Fruit fly (Drosophila melanogaster) whole organism, embryonic: ENCODE measurements around the gene mRpL51.
A peak's percentile ranks its signal among the peaks of the same experiment; 100 is the strongest.

Experiments used
- Antp ChIP-seq: fragments of 200-800 bp; sonication (Bioruptor generic); optimal IDR thresholded peaks from 3 replicates; lab custom pipeline; 2016; ENCODE audit warnings: missing biosample characterization, missing genetic modification characterization
- Bgb ChIP-seq: fragments of 200-800 bp; sonication (Bioruptor generic); IDR thresholded peaks from 2 replicates; pipeline ENCODE4 v1.3.6; 2022; ENCODE audit warnings: missing biosample characterization, missing genetic modification characterization; ENCODE audit not compliant: partially characterized antibody
- CG10462 ChIP-seq: fragments of 200-800 bp; sonication (Bioruptor generic); optimal IDR thresholded peaks from 2 replicates; lab custom pipeline; 2016; ENCODE audit warnings: missing biosample characterization, missing genetic modification characterization
- CG10654 ChIP-seq: fragments of 200-800 bp; sonication (Bioruptor generic); optimal IDR thresholded peaks from 2 replicates; lab custom pipeline; 2016; ENCODE audit warnings: missing biosample characterization, missing genetic modification characterization
- CG11085 ChIP-seq: fragments of 200-800 bp; sonication (Bioruptor generic); IDR thresholded peaks from 2 replicates; pipeline ENCODE4 v1.3.6; 2022; ENCODE audit warnings: missing biosample characterization, missing genetic modification characterization
- CG12744 ChIP-seq: fragments of 200-800 bp; sonication (Bioruptor generic); optimal IDR thresholded peaks from 2 replicates; lab custom pipeline; 2016; ENCODE audit warnings: missing biosample characterization, missing genetic modification characterization
- CG13287 ChIP-seq: fragments of 200-800 bp; sonication (Bioruptor generic); IDR thresholded peaks from 2 replicates; pipeline ENCODE4 v1.3.6; 2022; ENCODE audit warnings: missing biosample characterization, missing genetic modification characterization; ENCODE audit not compliant: partially characterized antibody
- CG13424 ChIP-seq: fragments of 200-800 bp; sonication (Bioruptor generic); optimal IDR thresholded peaks from 2 replicates; lab custom pipeline; 2019; ENCODE audit warnings: missing biosample characterization, mild to moderate bottlenecking, missing genetic modification characterization, moderate library complexity
- CG13894 ChIP-seq: fragments of 200-800 bp; sonication (Bioruptor generic); optimal IDR thresholded peaks from 3 replicates; lab custom pipeline; 2018; ENCODE audit warnings: missing biosample characterization, mild to moderate bottlenecking, missing genetic modification characterization, moderate library complexity
- CG1647 ChIP-seq: fragments of 200-800 bp; sonication (Bioruptor generic); optimal IDR thresholded peaks from 3 replicates; lab custom pipeline; 2016; ENCODE audit warnings: missing biosample characterization, missing genetic modification characterization
- CG16779 ChIP-seq: fragments of 200-800 bp; sonication (Bioruptor generic); IDR thresholded peaks from 2 replicates; pipeline ENCODE4 v1.3.6; 2022; ENCODE audit warnings: missing biosample characterization, missing genetic modification characterization
- CG17328 ChIP-seq: fragments of 200-800 bp; sonication (Bioruptor generic); IDR thresholded peaks from 2 replicates; pipeline ENCODE4 v1.3.6; 2022; ENCODE audit warnings: missing biosample characterization, missing genetic modification characterization
- CG2199 ChIP-seq: fragments of 200-800 bp; sonication (Bioruptor generic); IDR thresholded peaks from 3 replicates; pipeline ENCODE4 v1.3.6; 2022; ENCODE audit warnings: missing biosample characterization, missing genetic modification characterization
- CG30403 ChIP-seq: fragments of 200-800 bp; sonication (Bioruptor generic); optimal IDR thresholded peaks from 3 replicates; lab custom pipeline; 2016; ENCODE audit warnings: missing biosample characterization, missing genetic modification characterization
- CG3407 ChIP-seq: fragments of 200-800 bp; sonication (Bioruptor generic); optimal IDR thresholded peaks from 2 replicates; lab custom pipeline; 2018; ENCODE audit warnings: missing biosample characterization, mild to moderate bottlenecking, missing genetic modification characterization
- CG34422 ChIP-seq: fragments of 200-800 bp; sonication (Bioruptor generic); IDR thresholded peaks from 3 replicates; pipeline ENCODE4 v1.3.6; 2022; ENCODE audit warnings: missing biosample characterization, missing genetic modification characterization
- CG3838 ChIP-seq: fragments of 200-800 bp; sonication (Bioruptor generic); optimal IDR thresholded peaks from 3 replicates; lab custom pipeline; 2016; ENCODE audit warnings: missing biosample characterization, missing genetic modification characterization
- CG3847 ChIP-seq: fragments of 200-800 bp; sonication (Bioruptor generic); IDR thresholded peaks from 2 replicates; pipeline ENCODE4 v1.3.6; 2022; ENCODE audit warnings: missing biosample characterization, missing genetic modification characterization
- CG3995 ChIP-seq: fragments of 200-800 bp; sonication (Bioruptor generic); optimal IDR thresholded peaks from 3 replicates; lab custom pipeline; 2016; ENCODE audit warnings: missing biosample characterization, missing genetic modification characterization
- CG5953 ChIP-seq: fragments of 200-800 bp; sonication (Bioruptor generic); IDR thresholded peaks from 2 replicates; pipeline ENCODE4 v1.3.6; 2022; ENCODE audit warnings: missing biosample characterization, missing genetic modification characterization
- CG6254 ChIP-seq: fragments of 200-800 bp; sonication (Bioruptor generic); optimal IDR thresholded peaks from 3 replicates; lab custom pipeline; 2017; ENCODE audit warnings: mild to moderate bottlenecking, missing biosample characterization, missing genetic modification reagents, missing genetic modification characterization
- CG8478 ChIP-seq: fragments of >200 bp; optimal IDR thresholded peaks from 2 replicates; lab custom pipeline; 2018
- CG9437 ChIP-seq: fragments of 200-800 bp; sonication (Bioruptor generic); optimal IDR thresholded peaks from 2 replicates; lab custom pipeline; 2018; ENCODE audit warnings: missing biosample characterization, mild to moderate bottlenecking, missing genetic modification characterization
- CG9817 ChIP-seq: fragments of 200-800 bp; sonication (Bioruptor generic); optimal IDR thresholded peaks from 2 replicates; lab custom pipeline; 2018; ENCODE audit warnings: missing biosample characterization, mild to moderate bottlenecking, missing genetic modification characterization, moderate library complexity
- Dfd ChIP-seq, 2 experiments: fragments of >200 bp; optimal IDR thresholded peaks; 2 replicates each; lab custom pipeline; 2017; ENCODE audit warnings: missing biosample characterization in 2 of 2, missing genetic modification characterization in 2 of 2
- Dll ChIP-seq: fragments of 200-800 bp; sonication (Bioruptor generic); IDR thresholded peaks from 4 replicates; pipeline ENCODE4 v1.3.6; 2022; ENCODE audit warnings: missing biosample characterization, missing genetic modification characterization; ENCODE audit not compliant: partially characterized antibody
- Doc2 ChIP-seq: fragments of 200-800 bp; sonication (Bioruptor generic); IDR thresholded peaks from 2 replicates; pipeline ENCODE4 v1.3.6; 2022; ENCODE audit warnings: missing biosample characterization, missing genetic modification characterization
- E2f2 ChIP-seq: fragments of 200-800 bp; sonication (Bioruptor generic); IDR thresholded peaks from 2 replicates; pipeline ENCODE4 v1.3.6; 2022; ENCODE audit warnings: missing biosample characterization, missing genetic modification characterization
- ERR ChIP-seq: fragments of 200-800 bp; sonication (Bioruptor generic); optimal IDR thresholded peaks from 2 replicates; lab custom pipeline; 2016; ENCODE audit warnings: missing biosample characterization, missing genetic modification characterization
- Elba2 ChIP-seq: fragments of 200-800 bp; sonication (Bioruptor generic); optimal IDR thresholded peaks from 3 replicates; lab custom pipeline; 2016; ENCODE audit warnings: missing biosample characterization, missing genetic modification characterization
- Ets65A ChIP-seq: fragments of 200-800 bp; sonication (Bioruptor generic); peaks from one replicate; lab custom pipeline; 2016; ENCODE audit warnings: missing biosample characterization, missing genetic modification characterization
- Hey ChIP-seq: fragments of 200-800 bp; sonication (Bioruptor generic); optimal IDR thresholded peaks from 3 replicates; lab custom pipeline; 2018; ENCODE audit warnings: missing biosample characterization, mild to moderate bottlenecking, missing genetic modification characterization
- Med ChIP-seq: fragments of 200-800 bp; sonication (Bioruptor generic); peaks from one replicate; lab custom pipeline; 2016; ENCODE audit warnings: missing biosample characterization, missing genetic modification characterization, mild to moderate bottlenecking, inconsistent platforms, moderate library complexity
- Rx ChIP-seq: fragments of 200-800 bp; sonication (Bioruptor generic); IDR thresholded peaks from 2 replicates; pipeline ENCODE4 v1.3.6; 2022; ENCODE audit warnings: missing biosample characterization, missing genetic modification characterization
- Scr ChIP-seq: fragments of 200-800 bp; sonication (Bioruptor generic); IDR thresholded peaks from 2 replicates; pipeline ENCODE4 v1.3.6; 2022; ENCODE audit warnings: missing biosample characterization, missing genetic modification characterization; ENCODE audit not compliant: partially characterized antibody
- Six4 ChIP-seq: fragments of 200-800 bp; sonication (Bioruptor generic); optimal IDR thresholded peaks from 2 replicates; lab custom pipeline; 2016; ENCODE audit warnings: missing biosample characterization, missing genetic modification characterization
- Trl ChIP-seq, 3 experiments: fragments of >200 bp in 2 of 3; fragments of 200-800 bp in 1 of 3; sonication (Bioruptor generic) in 1 of 3; optimal IDR thresholded peaks; 2 replicates in 1 of 3; 3 replicates in 2 of 3; lab custom pipeline; 2016 to 2017; ENCODE audit warnings: missing biosample characterization in 1 of 3, missing genetic modification characterization in 1 of 3
- ab ChIP-seq: fragments of 200-800 bp; sonication (Bioruptor generic); optimal IDR thresholded peaks from 2 replicates; lab custom pipeline; 2016; ENCODE audit warnings: missing biosample characterization, missing genetic modification characterization
- bigmax ChIP-seq: fragments of 200-800 bp; sonication (Bioruptor generic); optimal IDR thresholded peaks from 2 replicates; lab custom pipeline; 2018; ENCODE audit warnings: missing biosample characterization, mild to moderate bottlenecking, missing genetic modification characterization
- bsh ChIP-seq, 2 experiments: fragments of 200-800 bp; sonication (Bioruptor generic); optimal IDR thresholded peaks; 2 replicates each; lab custom pipeline; 2017 to 2018; ENCODE audit warnings: mild to moderate bottlenecking in 2 of 2, missing biosample characterization in 2 of 2, missing genetic modification characterization in 2 of 2, moderate library complexity in 1 of 2
- da ChIP-seq: fragments of 200-800 bp; sonication (Bioruptor generic); optimal IDR thresholded peaks from 2 replicates; lab custom pipeline; 2016; ENCODE audit warnings: missing biosample characterization, missing genetic modification characterization
- danr ChIP-seq: fragments of 200-800 bp; sonication (Bioruptor generic); IDR thresholded peaks from 2 replicates; pipeline ENCODE4 v1.3.6; 2022; ENCODE audit warnings: missing biosample characterization, missing genetic modification characterization
- dm ChIP-seq: fragments of 200-800 bp; sonication (Bioruptor generic); optimal IDR thresholded peaks from 3 replicates; lab custom pipeline; 2016; ENCODE audit warnings: missing biosample characterization, missing genetic modification characterization
- gcm2 ChIP-seq: fragments of 200-800 bp; sonication (Bioruptor generic); optimal IDR thresholded peaks from 2 replicates; lab custom pipeline; 2016; ENCODE audit warnings: missing biosample characterization, missing genetic modification characterization
- h ChIP-seq: fragments of >200 bp; optimal IDR thresholded peaks from 2 replicates; lab custom pipeline; 2017
- hth ChIP-seq: fragments of >200 bp; optimal IDR thresholded peaks from 2 replicates; lab custom pipeline; 2017; ENCODE audit warnings: inconsistent platforms
- ind ChIP-seq: fragments of 200-800 bp; sonication (Bioruptor generic); optimal IDR thresholded peaks from 3 replicates; lab custom pipeline; 2016; ENCODE audit warnings: missing biosample characterization, missing genetic modification characterization
- rib ChIP-seq: fragments of 200-800 bp; sonication (Bioruptor generic); IDR thresholded peaks from 2 replicates; pipeline ENCODE4 v1.3.6; 2022; ENCODE audit warnings: missing biosample characterization, missing genetic modification characterization
- salm ChIP-seq: fragments of 200-800 bp; sonication (Bioruptor generic); optimal IDR thresholded peaks from 2 replicates; lab custom pipeline; 2018; ENCODE audit warnings: missing biosample characterization, mild to moderate bottlenecking, missing genetic modification characterization
- schlank ChIP-seq: fragments of 200-800 bp; sonication (Bioruptor generic); optimal IDR thresholded peaks from 2 replicates; lab custom pipeline; 2018; ENCODE audit warnings: missing biosample characterization, mild to moderate bottlenecking, missing genetic modification characterization
- sens ChIP-seq: fragments of 200-800 bp; sonication (Bioruptor generic); peaks from one replicate; lab custom pipeline; 2016; ENCODE audit warnings: missing biosample characterization, missing genetic modification characterization
- so ChIP-seq: fragments of 200-800 bp; sonication (Bioruptor generic); IDR thresholded peaks from 3 replicates; pipeline ENCODE4 v1.3.6; 2022; ENCODE audit warnings: missing biosample characterization, missing genetic modification characterization

The mRpL51 gene

DNA sequence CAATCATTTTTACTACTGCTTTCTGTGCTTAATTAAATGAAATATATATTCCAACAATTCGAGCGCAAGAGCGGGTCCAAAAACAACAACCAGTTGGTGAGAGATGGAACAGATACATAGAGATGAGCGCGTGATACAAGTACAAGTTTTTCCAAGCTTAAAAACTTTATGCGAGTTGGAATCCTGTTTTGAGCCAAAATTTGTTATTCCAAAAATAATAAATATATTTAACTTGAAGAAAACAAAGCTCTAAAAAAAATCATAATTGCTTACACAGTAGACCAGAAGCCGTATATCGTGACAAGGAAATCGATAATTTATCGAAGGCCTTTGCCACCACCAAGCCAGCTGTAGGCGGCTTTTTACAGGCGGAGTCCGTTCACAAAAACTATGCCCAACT lies 2.4 kb downstream of the mRpL51 start, which contains the start of the genes CG13097 and PIG-U (continued):
- TF ChIP-seq Bgb (GFP tag; lab: Robert Waterston, UW) (peak; percentile 85), CG8478 (no peak), h (lab: Kevin White, UChicago) (no peak), E2f2 (GFP tag; lab: Robert Waterston, UW) (peak; percentile 77), so (GFP tag; lab: Robert Waterston, UW) (peak; percentile 71; the same call in 2 of the 3 replicates), danr (GFP tag; lab: Robert Waterston, UW) (peak; percentile 58; the same call in 1 of the 2 replicates), CG11085 (GFP tag; lab: Robert Waterston, UW) (peak; percentile 28; the same call in 1 of the 2 replicates), CG3847 (peak; percentile 83), ab (GFP tag; lab: Kevin White, UChicago) (no peak), CG16779 (GFP tag; lab: Robert Waterston, UW) (no peak), CG13287 (GFP tag; lab: Robert Waterston, UW) (peak; percentile 98), Six4 (peak; percentile 74), CG9817 (tag; lab: Kevin White, UChicago) (peak; percentile 84), CG12744 (peak; percentile 67), Rx (GFP tag; lab: Robert Waterston, UW) (peak; percentile 59; the same call in 1 of the 2 replicates), bigmax (GFP tag; lab: Kevin White, UChicago) (no peak), CG13424 (tag; lab: Kevin White, UChicago) (peak; percentile 86), CG9437 (GFP tag; lab: Kevin White, UChicago) (peak; percentile 46), schlank (peak; percentile 50), CG3838 (GFP tag; lab: Kevin White, UChicago) (peak; percentile 29), CG17328 (GFP tag; lab: Robert Waterston, UW) (peak; percentile 81), sens (peak; percentile 97), ind (peak; percentile 87), CG3407 (GFP tag; lab: Kevin White, UChicago) (peak; percentile 53), dm (peak; percentile 81), Ets65A (GFP tag; lab: Kevin White, UChicago) (peak; percentile 95), CG5953 (GFP tag; lab: Robert Waterston, UW) (peak; percentile 45; the same call in 1 of the 2 replicates), CG1647 (peak; percentile 84), Med (GFP tag; lab: Kevin White, UChicago) (peak; percentile 96), ERR (GFP tag; lab: Kevin White, UChicago) (peak; percentile 61), Hey (tag; lab: Kevin White, UChicago) (no peak), CG10654 (GFP tag; lab: Kevin White, UChicago) (peak; percentile 79), Doc2 (GFP tag; lab: Robert Waterston, UW) (no peak), salm (tag; lab: Kevin White, UChicago) (peak; percentile 34), CG6254 (no peak), CG34422 (GFP tag; lab: Robert Waterston, UW) (peak; percentile 75), Dll (GFP tag; lab: Robert Waterston, UW) (peak; percentile 98), Trl (optimal IDR thresholded peaks at IDR 0.05; lab: Kevin White, UChicago) (no peak), Trl (GFP tag; optimal IDR thresholded peaks at IDR 0.05; lab: Kevin White, UChicago) (peak; percentile 63), CG3995 (GFP tag; lab: Kevin White, UChicago) (peak; percentile 92), Elba2 (GFP tag; lab: Kevin White, UChicago) (no peak), Dfd (GFP tag; optimal IDR thresholded peaks at IDR 0.05; lab: Kevin White, UChicago) (no peak), Antp (GFP tag; lab: Kevin White, UChicago) (peak; percentile 64), bsh (GFP tag; optimal IDR thresholded peaks at IDR 0.05; lab: Kevin White, UChicago) (peak in 1 of 2 experiments; percentile 79), CG13894 (tag; lab: Kevin White, UChicago) (peak; percentile 86), Scr (GFP tag; lab: Robert Waterston, UW) (peak; percentile 96), gcm2 (GFP tag; lab: Kevin White, UChicago) (no peak), CG10462 (GFP tag; lab: Kevin White, UChicago) (peak; percentile 67), rib (GFP tag; lab: Robert Waterston, UW) (peak; percentile 68), hth (lab: Kevin White, UChicago) (no peak), CG30403 (GFP tag; lab: Kevin White, UChicago) (peak; percentile 92), CG2199 (GFP tag; lab: Robert Waterston, UW) (0 out of 3 replicates have a peak, but pooled peaks have one; percentile 10), da (GFP tag; lab: Kevin White, UChicago) (peak; percentile 39)
